Fruit fly (Drosophila melanogaster) whole organism, prepupa: Measurements from ENCODE around the gene Manf.

Experiments used
- CG10631 ChIP-seq: fragments of 200-800 bp; sonication (Bioruptor generic); optimal IDR thresholded peaks from 2 replicates; lab custom pipeline; 2016; ENCODE audit warnings: missing biosample characterization, missing genetic modification characterization
- CG10669 ChIP-seq: fragments of 200-800 bp; sonication (Bioruptor generic); optimal IDR thresholded peaks from 3 replicates; lab custom pipeline; 2018; ENCODE audit warnings: missing biosample characterization, mild to moderate bottlenecking, missing genetic modification characterization, moderate library complexity
- CG11762 ChIP-seq: fragments of 200-800 bp; sonication (Bioruptor generic); optimal IDR thresholded peaks from 3 replicates; lab custom pipeline; 2016; ENCODE audit warnings: missing biosample characterization, missing genetic modification characterization; ENCODE audit not compliant: insufficient read depth
- CG15336 ChIP-seq: fragments of 200-800 bp; sonication (Bioruptor generic); IDR thresholded peaks from 2 replicates; pipeline ENCODE4 v1.3.6; 2022; ENCODE audit warnings: missing biosample characterization, missing genetic modification characterization
- CG1621 ChIP-seq: fragments of 200-800 bp; sonication (Bioruptor generic); optimal IDR thresholded peaks from 3 replicates; lab custom pipeline; 2018; ENCODE audit warnings: missing biosample characterization, mild to moderate bottlenecking, missing genetic modification characterization
- CG16779 ChIP-seq: fragments of 200-800 bp; sonication (Bioruptor generic); optimal IDR thresholded peaks from 3 replicates; lab custom pipeline; 2017; ENCODE audit warnings: missing biosample characterization, mild to moderate bottlenecking, missing genetic modification characterization
- CG3032 ChIP-seq: fragments of 200-800 bp; optimal IDR thresholded peaks from 2 replicates; lab custom pipeline; 2019; ENCODE audit warnings: missing biosample characterization, mild to moderate bottlenecking, missing genetic modification characterization, moderate library complexity
- CG32006 ChIP-seq: fragments of 200-800 bp; sonication (Bioruptor generic); optimal IDR thresholded peaks from 3 replicates; lab custom pipeline; 2017; ENCODE audit warnings: missing biosample characterization, mild to moderate bottlenecking, missing genetic modification characterization
- CG34406 ChIP-seq: fragments of 200-800 bp; sonication (Bioruptor generic); optimal IDR thresholded peaks from 3 replicates; lab custom pipeline; 2016; ENCODE audit warnings: missing biosample characterization, missing genetic modification characterization
- CG6163 ChIP-seq: fragments of 200-800 bp; sonication (Bioruptor generic); IDR thresholded peaks from 3 replicates; pipeline ENCODE4 v1.3.6; 2022; ENCODE audit warnings: missing biosample characterization, missing genetic modification characterization
- CG6276 ChIP-seq: fragments of 200-800 bp; sonication (Bioruptor generic); optimal IDR thresholded peaks from 2 replicates; lab custom pipeline; 2017; ENCODE audit warnings: missing biosample characterization, mild to moderate bottlenecking, missing genetic modification characterization
- CG6792 ChIP-seq: fragments of 200-800 bp; sonication (Bioruptor generic); optimal IDR thresholded peaks from 3 replicates; lab custom pipeline; 2016; ENCODE audit warnings: missing biosample characterization, missing genetic modification characterization
- CG6808 ChIP-seq: fragments of 200-800 bp; sonication (Bioruptor generic); optimal IDR thresholded peaks from 3 replicates; lab custom pipeline; 2017; ENCODE audit warnings: missing biosample characterization, missing genetic modification characterization, mild to moderate bottlenecking, moderate library complexity, missing genetic modification reagents
- CG6854 ChIP-seq: fragments of 200-800 bp; sonication (Bioruptor generic); optimal IDR thresholded peaks from 2 replicates; lab custom pipeline; 2017; ENCODE audit warnings: missing biosample characterization, mild to moderate bottlenecking, missing genetic modification characterization
- CG7368 ChIP-seq: fragments of 200-800 bp; sonication (Bioruptor generic); optimal IDR thresholded peaks from 3 replicates; lab custom pipeline; 2016; ENCODE audit warnings: missing biosample characterization, missing genetic modification characterization
- CG8632 ChIP-seq: fragments of 200-800 bp; sonication (Bioruptor generic); optimal IDR thresholded peaks from 3 replicates; lab custom pipeline; 2016; ENCODE audit warnings: missing biosample characterization, missing genetic modification characterization
- CG9139 ChIP-seq: fragments of 200-800 bp; sonication (Bioruptor generic); optimal IDR thresholded peaks from 3 replicates; lab custom pipeline; 2017; ENCODE audit warnings: missing biosample characterization, mild to moderate bottlenecking, missing genetic modification characterization
- Eip75B ChIP-seq: fragments of 200-800 bp; sonication (Bioruptor generic); optimal IDR thresholded peaks from 3 replicates; lab custom pipeline; 2016; ENCODE audit warnings: missing biosample characterization, missing genetic modification characterization
- Eip78C ChIP-seq: fragments of 200-800 bp; sonication (Bioruptor generic); peaks from one replicate; lab custom pipeline; 2016; ENCODE audit warnings: missing biosample characterization, missing genetic modification characterization
- Eip93F ChIP-seq: fragments of 200-800 bp; sonication (Bioruptor generic); optimal IDR thresholded peaks from 2 replicates; lab custom pipeline; 2016; ENCODE audit warnings: missing biosample characterization, mild to moderate bottlenecking, missing genetic modification characterization
- Ets96B ChIP-seq: fragments of 200-800 bp; optimal IDR thresholded peaks from 2 replicates; lab custom pipeline; 2019; ENCODE audit warnings: missing biosample characterization, mild to moderate bottlenecking, missing genetic modification characterization, moderate library complexity
- Hr38 ChIP-seq: sonication (Bioruptor generic); optimal IDR thresholded peaks from 2 replicates; lab custom pipeline; 2016; ENCODE audit warnings: missing biosample characterization, missing genetic modification characterization
- Hr39 ChIP-seq: fragments of 200-800 bp; sonication (Bioruptor generic); optimal IDR thresholded peaks from 2 replicates; lab custom pipeline; 2016; ENCODE audit warnings: missing biosample characterization, missing genetic modification characterization
- Met ChIP-seq: fragments of 200-800 bp; sonication (Bioruptor generic); optimal IDR thresholded peaks from 3 replicates; lab custom pipeline; 2016; ENCODE audit warnings: missing biosample characterization, missing genetic modification characterization
- OdsH ChIP-seq: fragments of 200-800 bp; sonication (Bioruptor generic); optimal IDR thresholded peaks from 3 replicates; lab custom pipeline; 2016; ENCODE audit warnings: missing biosample characterization, missing genetic modification characterization
- Sox102F ChIP-seq: fragments of 200-800 bp; sonication (Bioruptor generic); optimal IDR thresholded peaks from 2 replicates; lab custom pipeline; 2016; ENCODE audit warnings: missing biosample characterization, mild to moderate bottlenecking, missing genetic modification characterization
- Sox14 ChIP-seq: fragments of 200-800 bp; sonication (Bioruptor generic); optimal IDR thresholded peaks from 3 replicates; lab custom pipeline; 2016; ENCODE audit warnings: missing biosample characterization, missing genetic modification characterization
- acj6 ChIP-seq: fragments of 200-800 bp; sonication (Bioruptor generic); optimal IDR thresholded peaks from 3 replicates; lab custom pipeline; 2016; ENCODE audit warnings: missing biosample characterization, missing genetic modification characterization
- cyc ChIP-seq: fragments of 200-800 bp; sonication (Bioruptor generic); optimal IDR thresholded peaks from 3 replicates; lab custom pipeline; 2016; ENCODE audit warnings: missing biosample characterization, missing genetic modification characterization
- dac ChIP-seq: fragments of 200-800 bp; sonication (Bioruptor generic); optimal IDR thresholded peaks from 2 replicates; lab custom pipeline; 2017; ENCODE audit warnings: missing biosample characterization, mild to moderate bottlenecking, missing genetic modification characterization
- dsx ChIP-seq: fragments of 200-800 bp; optimal IDR thresholded peaks from 3 replicates; lab custom pipeline; 2019; ENCODE audit warnings: missing biosample characterization, mild to moderate bottlenecking, missing genetic modification characterization, moderate library complexity; ENCODE audit not compliant: poor library complexity, severe bottlenecking
- eg ChIP-seq: fragments of 200-800 bp; sonication (Bioruptor generic); IDR thresholded peaks from 3 replicates; pipeline ENCODE4 v1.3.6; 2022; ENCODE audit warnings: missing biosample characterization, missing genetic modification characterization
- esn ChIP-seq: fragments of 200-800 bp; sonication (Bioruptor generic); optimal IDR thresholded peaks from 2 replicates; lab custom pipeline; 2016; ENCODE audit warnings: missing biosample characterization, mild to moderate bottlenecking, missing genetic modification characterization, moderate library complexity
- fd59A ChIP-seq: fragments of 200-800 bp; sonication (Bioruptor generic); optimal IDR thresholded peaks from 2 replicates; lab custom pipeline; 2017; ENCODE audit warnings: missing biosample characterization, mild to moderate bottlenecking, missing genetic modification characterization, missing genetic modification reagents
- fd85E ChIP-seq: fragments of 200-800 bp; sonication (Bioruptor generic); optimal IDR thresholded peaks from 3 replicates; lab custom pipeline; 2016; ENCODE audit warnings: missing biosample characterization, missing genetic modification characterization
- fkh ChIP-seq: fragments of 200-800 bp; sonication (Bioruptor generic); optimal IDR thresholded peaks from 3 replicates; lab custom pipeline; 2017; ENCODE audit warnings: missing biosample characterization, mild to moderate bottlenecking, missing genetic modification characterization, moderate library complexity
- lz ChIP-seq: fragments of 200-800 bp; sonication (Bioruptor generic); optimal IDR thresholded peaks from 3 replicates; lab custom pipeline; 2016; ENCODE audit warnings: missing biosample characterization, missing genetic modification characterization
- net ChIP-seq: fragments of 200-800 bp; sonication (Bioruptor generic); optimal IDR thresholded peaks from 3 replicates; lab custom pipeline; 2016; ENCODE audit warnings: missing biosample characterization, missing genetic modification characterization
- pdm3 ChIP-seq: fragments of 200-800 bp; sonication (Bioruptor generic); optimal IDR thresholded peaks from 3 replicates; lab custom pipeline; 2016; ENCODE audit warnings: missing biosample characterization, missing genetic modification characterization
- salr ChIP-seq, 2 experiments: fragments of 200-800 bp; sonication (Bioruptor generic); optimal IDR thresholded peaks; 3 replicates each; lab custom pipeline; 2016 to 2018; ENCODE audit warnings: missing biosample characterization in 2 of 2, missing genetic modification characterization in 2 of 2, mild to moderate bottlenecking in 1 of 2
- spab ChIP-seq: fragments of 200-800 bp; sonication (Bioruptor generic); optimal IDR thresholded peaks from 2 replicates; lab custom pipeline; 2017; ENCODE audit warnings: missing biosample characterization, mild to moderate bottlenecking, missing genetic modification characterization, missing genetic modification reagents
- ss ChIP-seq, 2 experiments: fragments of 200-800 bp; sonication (Bioruptor generic); optimal IDR thresholded peaks; 2 replicates in 1 of 2; 3 replicates in 1 of 2; lab custom pipeline; 2017 to 2018; ENCODE audit warnings: mild to moderate bottlenecking in 2 of 2, missing biosample characterization in 2 of 2, missing genetic modification characterization in 2 of 2, moderate library complexity in 1 of 2
- topi ChIP-seq: fragments of 200-800 bp; sonication (Bioruptor generic); optimal IDR thresholded peaks from 3 replicates; lab custom pipeline; 2016; ENCODE audit warnings: missing biosample characterization, missing genetic modification characterization
- vri ChIP-seq: fragments of 200-800 bp; sonication (Bioruptor generic); optimal IDR thresholded peaks from 3 replicates; lab custom pipeline; 2016; ENCODE audit warnings: missing biosample characterization, mild to moderate bottlenecking, missing genetic modification characterization

Manf gene

dm6 chr3R:16327549-16327948, 21.7 kb upstream of the Manf start, which contains the start of gene CG17930:
CG17930 (plus strand) TSS chr3R:16327849.
- no peak for TF ChIP-seq topi
- no peak for TF ChIP-seq cyc (GFP tag; lab: Kevin White, UChicago)
- no peak for TF ChIP-seq CG11762 (GFP tag; lab: Kevin White, UChicago)
- no peak for TF ChIP-seq spab (GFP tag; lab: Kevin White, UChicago)
- no peak for TF ChIP-seq CG6854 (GFP tag; lab: Kevin White, UChicago)
- TF ChIP-seq net: no peak
- no peak for TF ChIP-seq Sox14
- no peak for TF ChIP-seq Eip78C
- no peak for TF ChIP-seq OdsH (GFP tag; lab: Kevin White, UChicago)
- TF ChIP-seq CG15336 (GFP tag; lab: Robert Waterston, UW): no peak
- TF ChIP-seq CG7368: no peak
- TF ChIP-seq, all 60 proteins: peak for 0

- TF ChIP-seq net (no peak), fd59A (GFP tag; lab: Kevin White, UChicago) (no peak), acj6 (GFP tag; lab: Kevin White, UChicago) (no peak), lz (GFP tag; lab: Kevin White, UChicago) (no peak), Ets96B (no peak), Sox14 (no peak), CG10631 (no peak), CG6854 (GFP tag; lab: Kevin White, UChicago) (no peak), CG34406 (GFP tag; lab: Kevin White, UChicago) (no peak), eg (GFP tag; lab: Robert Waterston, UW) (no peak), OdsH (GFP tag; lab: Kevin White, UChicago) (no peak)
Observed at dm6 chr3R:16329797-16330196, 19.4 kb upstream of the Manf start.

- TF ChIP-seq CG16779 (tag; lab: Kevin White, UChicago): no peak
- TF ChIP-seq CG6854 (GFP tag; lab: Kevin White, UChicago): no peak
- no peak for TF ChIP-seq CG11762 (GFP tag; lab: Kevin White, UChicago)
- TF ChIP-seq pdm3: no peak
- no peak for TF ChIP-seq Eip75B (GFP tag; lab: Kevin White, UChicago)
- TF ChIP-seq lz (GFP tag; lab: Kevin White, UChicago): peak; percentile 13
- TF ChIP-seq Sox14: no peak
- peak; percentile 8; the same call in 1 of the 3 replicates for TF ChIP-seq eg (GFP tag; lab: Robert Waterston, UW)
- TF ChIP-seq net: no peak
- TF ChIP-seq OdsH (GFP tag; lab: Kevin White, UChicago): peak; percentile 31
- TF ChIP-seq CG8632 (GFP tag; lab: Kevin White, UChicago): peak; percentile 14
- TF ChIP-seq Eip78C: peak; percentile 78
- TF ChIP-seq salr (GFP tag; optimal IDR thresholded peaks at IDR 0.05; lab: Kevin White, UChicago): peak; percentile 18 to 46
- peak; percentile 49 for TF ChIP-seq CG34406 (GFP tag; lab: Kevin White, UChicago)
- TF ChIP-seq CG7368: no peak
- TF ChIP-seq CG10631: peak; percentile 14
- peak; percentile 53 for TF ChIP-seq esn (GFP tag; lab: Kevin White, UChicago)
- TF ChIP-seq CG9139 (GFP tag; lab: Kevin White, UChicago): peak; percentile 56
- peak; percentile 6 for TF ChIP-seq dsx (GFP tag; lab: Kevin White, UChicago)
- no peak for TF ChIP-seq fd85E (GFP tag; lab: Kevin White, UChicago)
- TF ChIP-seq CG32006: peak; percentile 18
- TF ChIP-seq Hr39: no peak
- peak; percentile 62 for TF ChIP-seq CG1621 (tag; lab: Kevin White, UChicago)
- no peak for TF ChIP-seq dac (GFP tag; lab: Kevin White, UChicago)
- TF ChIP-seq Eip93F (GFP tag; lab: Kevin White, UChicago): peak; percentile 56
- peak; percentile 71 for TF ChIP-seq spab (GFP tag; lab: Kevin White, UChicago)
- no peak for TF ChIP-seq Hr38
- no peak for TF ChIP-seq cyc (GFP tag; lab: Kevin White, UChicago)
- peak; percentile 41 for TF ChIP-seq Sox102F
- peak; percentile 13 for TF ChIP-seq acj6 (GFP tag; lab: Kevin White, UChicago)
- TF ChIP-seq CG6276: peak; percentile 20
- peak; percentile 66 for TF ChIP-seq vri (GFP tag; lab: Kevin White, UChicago)
- TF ChIP-seq CG10669 (GFP tag; lab: Kevin White, UChicago): peak; percentile 44
- peak; percentile 60 for TF ChIP-seq Met (GFP tag; lab: Kevin White, UChicago)
- TF ChIP-seq fkh (GFP tag; lab: Kevin White, UChicago): peak; percentile 97
- peak; percentile 26 for TF ChIP-seq CG6792
- TF ChIP-seq topi: peak; percentile 11
- peak; percentile 41 for TF ChIP-seq CG6808 (GFP tag; lab: Kevin White, UChicago)
- TF ChIP-seq CG3032: peak; percentile 4
- TF ChIP-seq CG6163: peak; percentile 16; the same call in 2 of the 3 replicates
- TF ChIP-seq ss (GFP tag; optimal IDR thresholded peaks at IDR 0.05; lab: Kevin White, UChicago): peak; percentile 90 to 92
Observed at dm6 chr3R:16331809-16332343, 17.3 kb upstream of the Manf start.
